Fruit fly (Drosophila melanogaster): ENCODE measurements around the gene CG12320.

CG12320 gene

DNA sequence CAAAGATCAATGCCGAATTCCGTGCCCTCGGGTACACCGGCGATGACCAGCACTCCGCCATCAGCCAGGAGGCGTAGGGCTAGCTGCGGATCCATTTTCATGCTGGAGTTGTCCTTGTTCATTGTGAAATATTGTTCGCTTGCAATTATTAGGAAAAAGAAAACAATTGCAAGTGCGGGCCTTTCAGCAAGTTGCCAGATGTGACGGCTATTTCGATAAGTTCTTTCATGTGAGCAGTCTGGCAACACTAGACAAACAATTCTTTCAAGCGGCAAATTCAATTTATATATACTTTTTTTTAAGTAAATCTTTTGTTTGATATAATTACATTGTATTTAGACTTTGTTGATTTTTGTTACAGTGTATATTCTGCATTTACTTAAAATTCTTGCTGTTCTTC is at the start of gene CG12320:
CG12320 (minus strand) TSS at position 157 of the 400 bp plus-strand sequence.
- no peak for TF ChIP-seq pan (optimal IDR thresholded peaks at IDR 0.05)
- no peak for TF ChIP-seq EcR (GFP tag; optimal IDR thresholded peaks at IDR 0.05)
- no peak for TF ChIP-seq CG8478 (optimal IDR thresholded peaks at IDR 0.05)
- no peak for TF ChIP-seq usp (GFP tag; optimal IDR thresholded peaks at IDR 0.05)

DNA sequence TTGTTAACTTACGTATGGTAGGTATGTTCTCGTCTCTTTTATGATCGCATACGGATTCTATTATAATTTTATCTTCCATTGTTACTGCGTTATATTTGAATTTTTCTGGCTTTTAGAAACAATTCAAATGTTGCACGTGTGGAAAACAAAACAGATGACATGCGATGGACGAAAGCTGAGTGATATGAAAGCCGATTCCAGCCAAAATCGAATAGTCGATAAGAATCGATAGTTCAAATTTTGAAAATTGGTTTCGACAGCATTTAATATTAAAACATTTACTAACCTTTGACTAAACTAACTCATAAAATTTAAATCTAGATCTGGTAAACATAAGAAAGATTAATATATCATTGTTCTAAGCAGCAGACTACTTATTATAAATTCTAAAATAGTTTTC is 49.0 kb upstream of the CG12320 start, which contains the start of gene Polr1E:
Polr1E (minus strand) TSS at position 160 of the 400 bp plus-strand sequence.
- TF ChIP-seq pan (optimal IDR thresholded peaks at IDR 0.05) (no peak), CG8478 (optimal IDR thresholded peaks at IDR 0.05) (no peak), usp (GFP tag; optimal IDR thresholded peaks at IDR 0.05) (no peak), psq (optimal IDR thresholded peaks at IDR 0.05) (no peak), Dll (optimal IDR thresholded peaks at IDR 0.05) (no peak), EcR (GFP tag; optimal IDR thresholded peaks at IDR 0.05) (no peak)

DNA sequence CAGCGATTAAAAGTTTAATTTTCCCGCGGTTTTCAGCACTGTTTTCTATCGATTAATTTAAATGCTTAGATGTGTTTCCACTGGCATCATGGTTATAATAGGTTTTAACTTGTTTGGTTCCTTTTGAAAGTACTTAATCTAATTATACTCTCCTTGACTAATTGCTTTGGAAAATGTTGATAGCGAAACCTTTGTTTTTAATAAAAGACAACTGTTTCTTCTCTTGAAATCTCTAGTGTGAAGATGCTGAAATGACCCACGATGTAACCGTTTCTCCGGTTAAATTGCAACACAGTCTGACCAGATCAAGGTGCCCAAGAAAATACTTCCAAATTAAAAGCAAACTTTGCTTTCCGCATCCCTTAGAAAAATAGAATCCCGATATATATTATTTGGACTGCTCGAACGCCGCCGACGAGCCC is 46.4 kb upstream of the CG12320 start, which contains the start of gene Dlc90F:
Dlc90F (plus strand) TSS at position 330 of the 422 bp plus-strand sequence.
- TF ChIP-seq CG8478 (optimal IDR thresholded peaks at IDR 0.05) (no peak), usp (GFP tag; optimal IDR thresholded peaks at IDR 0.05) (no peak), Dll (optimal IDR thresholded peaks at IDR 0.05) (no peak), pan (optimal IDR thresholded peaks at IDR 0.05) (no peak), EcR (GFP tag; optimal IDR thresholded peaks at IDR 0.05) (no peak), psq (optimal IDR thresholded peaks at IDR 0.05) (no peak)

DNA sequence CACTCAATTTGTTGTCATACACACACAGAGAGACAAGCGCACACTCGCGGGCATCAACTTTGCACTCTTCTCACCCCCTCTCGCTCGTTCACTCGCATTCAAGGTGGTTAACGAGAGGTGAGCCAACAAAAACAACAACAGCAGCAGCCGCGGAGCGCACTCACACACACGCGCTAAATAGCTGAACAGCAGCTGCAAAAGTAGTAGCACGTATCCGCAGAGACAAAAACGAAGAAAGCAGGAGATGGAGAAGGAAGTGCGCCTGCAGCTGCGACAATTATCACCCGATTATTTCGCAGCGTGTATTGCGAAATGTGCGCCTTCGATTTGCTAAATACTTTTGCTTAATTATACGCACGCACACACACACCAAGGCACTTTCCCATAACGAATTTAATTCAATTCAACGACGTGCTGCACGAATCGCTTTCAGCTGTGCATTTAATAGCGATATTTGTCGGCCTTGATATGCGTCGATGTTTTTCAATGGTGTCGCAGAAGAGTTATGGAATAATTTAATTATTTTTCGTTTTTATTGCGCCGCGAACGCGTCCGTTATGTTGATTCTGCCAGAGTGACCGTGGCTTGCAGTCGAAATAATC is 45.9 kb upstream of the CG12320 start:
- no peak for TF ChIP-seq psq (optimal IDR thresholded peaks at IDR 0.05)
- no peak for TF ChIP-seq CG8478 (optimal IDR thresholded peaks at IDR 0.05)
- no peak for TF ChIP-seq EcR (GFP tag; optimal IDR thresholded peaks at IDR 0.05)
- no peak for TF ChIP-seq usp (GFP tag; optimal IDR thresholded peaks at IDR 0.05)

DNA sequence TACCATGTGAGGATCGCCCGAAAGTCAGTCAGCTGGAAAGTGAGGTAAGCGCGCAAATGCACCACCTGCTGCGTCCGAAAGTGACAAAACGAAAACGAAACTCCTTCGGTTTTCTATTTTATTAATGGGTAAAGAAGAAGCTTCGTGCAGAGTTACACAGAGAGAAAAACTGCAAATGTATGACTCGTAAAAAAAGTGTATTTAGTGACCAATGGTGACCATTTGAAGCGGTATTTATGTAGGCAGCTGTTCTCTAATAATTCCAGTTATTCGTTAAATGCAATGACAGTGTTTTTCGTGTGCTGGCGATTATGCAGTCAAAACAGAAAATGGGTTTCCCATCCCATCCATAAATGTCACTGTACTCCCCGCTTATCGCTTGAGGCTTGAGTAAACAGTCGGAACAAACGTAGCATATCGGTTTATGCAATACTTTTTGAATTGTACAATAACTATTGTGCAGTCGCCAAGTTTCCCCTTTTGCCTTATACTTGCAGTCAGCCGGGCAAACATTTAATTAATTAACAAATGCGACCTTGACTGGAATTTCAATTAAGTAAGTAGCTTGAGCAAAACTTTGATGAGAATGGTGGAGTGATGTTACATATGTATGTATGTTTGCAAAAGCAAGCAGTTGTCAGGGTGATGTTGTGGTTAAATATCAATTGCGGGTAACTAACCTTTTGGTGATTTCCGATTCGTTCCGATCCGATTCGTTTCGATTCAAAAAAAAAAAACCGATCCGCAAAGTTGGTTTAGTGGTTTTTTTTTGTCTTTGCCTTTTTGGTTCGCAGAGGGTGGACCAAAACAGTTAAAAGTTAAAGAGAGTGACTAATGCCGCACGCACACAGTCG is 45.1 kb upstream of the CG12320 start:
- TF ChIP-seq psq (optimal IDR thresholded peaks at IDR 0.05) (no peak), CG8478 (optimal IDR thresholded peaks at IDR 0.05) (no peak), Dll (optimal IDR thresholded peaks at IDR 0.05) (no peak), pan (optimal IDR thresholded peaks at IDR 0.05) (no peak), EcR (GFP tag; optimal IDR thresholded peaks at IDR 0.05) (no peak), usp (GFP tag; optimal IDR thresholded peaks at IDR 0.05) (no peak)

DNA sequence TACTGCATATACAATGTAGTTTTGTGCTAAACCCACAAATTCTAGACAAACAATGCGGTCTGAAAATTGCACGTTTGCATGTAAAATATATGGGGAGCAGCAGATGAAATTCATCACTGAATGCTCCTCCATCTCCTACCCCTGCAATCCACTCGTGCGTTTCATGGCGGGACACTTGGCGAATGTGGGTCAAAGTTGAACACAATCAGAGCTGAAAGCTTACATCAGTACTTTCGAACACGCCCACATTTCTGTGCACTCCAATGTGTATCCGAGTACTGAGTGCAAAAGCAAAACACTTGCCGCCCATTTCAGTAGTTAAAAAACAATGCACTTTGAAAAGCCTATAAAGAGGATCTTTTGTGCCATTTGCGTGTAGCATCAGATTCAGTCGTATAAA is 44.2 kb upstream of the CG12320 start:
- no peak for TF ChIP-seq psq (optimal IDR thresholded peaks at IDR 0.05)

DNA sequence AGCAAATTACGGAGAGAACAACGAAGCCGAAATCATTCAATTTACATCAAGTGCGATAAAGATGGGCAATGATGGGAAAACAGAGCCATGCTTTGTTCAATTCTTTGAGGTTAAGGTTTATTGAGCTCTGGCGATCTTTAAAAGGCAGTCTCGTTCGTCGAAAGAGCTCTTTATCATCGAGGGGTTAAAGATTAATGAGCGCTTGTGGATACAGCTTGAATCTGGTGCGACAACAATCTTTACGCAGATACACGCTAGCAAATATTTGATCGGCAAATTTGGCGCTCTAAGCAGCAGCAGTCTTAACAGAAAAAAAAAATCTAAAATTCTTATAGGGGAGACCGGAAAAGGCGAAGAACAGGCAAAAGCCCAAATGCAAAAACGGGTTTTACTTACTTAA is 43.5 kb upstream of the CG12320 start:
- no peak for TF ChIP-seq psq (optimal IDR thresholded peaks at IDR 0.05)
- no peak for TF ChIP-seq usp (GFP tag; optimal IDR thresholded peaks at IDR 0.05)
- no peak for TF ChIP-seq pan (optimal IDR thresholded peaks at IDR 0.05)
- TF ChIP-seq CG8478 (optimal IDR thresholded peaks at IDR 0.05), result no peak
- TF ChIP-seq EcR (GFP tag; optimal IDR thresholded peaks at IDR 0.05), result no peak
- no peak for TF ChIP-seq Dll (optimal IDR thresholded peaks at IDR 0.05)

DNA sequence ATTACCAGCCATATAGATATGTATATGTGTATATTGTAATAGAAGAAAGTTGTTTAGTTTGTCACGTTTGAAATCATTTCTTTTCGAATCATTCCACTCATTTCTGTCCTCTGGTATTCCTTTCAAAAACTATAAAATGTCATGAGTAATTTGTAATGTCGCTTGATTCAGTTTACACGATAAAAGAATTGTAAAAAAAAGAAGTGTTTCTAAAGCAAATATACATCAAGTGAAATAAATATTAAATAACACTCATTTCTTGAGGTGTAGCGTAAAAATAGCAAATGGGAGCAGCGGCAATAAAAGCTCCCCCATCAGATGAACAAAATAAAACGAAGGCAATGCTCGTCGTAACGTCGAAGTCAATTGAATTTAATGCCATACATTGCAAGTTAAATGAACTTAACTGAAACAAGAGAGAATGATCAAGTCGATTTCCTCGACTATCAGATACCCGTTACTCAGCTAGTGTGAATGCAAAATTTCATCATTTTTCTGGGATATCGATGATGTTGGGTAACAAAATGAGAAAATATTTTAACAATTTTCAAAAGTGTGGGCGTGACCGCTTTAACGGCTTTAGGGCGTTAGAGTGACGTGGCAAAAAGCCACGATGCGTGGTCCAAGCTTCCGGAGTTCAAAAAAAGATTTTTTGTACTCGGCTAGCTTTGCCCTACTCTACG is 42.9 kb upstream of the CG12320 start:
- no peak for TF ChIP-seq pan (optimal IDR thresholded peaks at IDR 0.05)
- TF ChIP-seq EcR (GFP tag; optimal IDR thresholded peaks at IDR 0.05), result no peak
- TF ChIP-seq psq (optimal IDR thresholded peaks at IDR 0.05), result no peak
- no peak for TF ChIP-seq CG8478 (optimal IDR thresholded peaks at IDR 0.05)
- no peak for TF ChIP-seq usp (GFP tag; optimal IDR thresholded peaks at IDR 0.05)
- no peak for TF ChIP-seq Dll (optimal IDR thresholded peaks at IDR 0.05)

DNA sequence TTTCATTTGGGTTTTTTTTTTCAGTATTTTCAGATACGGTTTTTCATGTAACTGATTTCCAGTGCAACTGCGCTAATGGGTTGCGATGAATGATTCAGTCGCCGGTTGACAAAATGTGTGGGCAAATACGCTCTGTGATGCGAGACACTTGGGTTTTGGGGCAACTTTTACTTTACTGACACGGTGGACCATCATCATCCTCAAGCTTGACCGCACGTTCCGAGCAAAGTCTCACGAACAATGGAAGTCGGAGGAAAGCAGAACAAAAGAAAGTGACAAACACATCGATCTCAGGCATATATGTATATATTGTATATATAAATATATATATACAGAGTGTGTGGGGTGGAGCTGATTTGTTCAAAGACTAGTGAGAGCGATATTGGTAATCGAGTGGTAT is 42.0 kb upstream of the CG12320 start:
- TF ChIP-seq CG8478 (optimal IDR thresholded peaks at IDR 0.05) (no peak), Dll (optimal IDR thresholded peaks at IDR 0.05) (no peak), psq (optimal IDR thresholded peaks at IDR 0.05) (no peak), pan (optimal IDR thresholded peaks at IDR 0.05) (no peak), usp (GFP tag; optimal IDR thresholded peaks at IDR 0.05) (no peak), EcR (GFP tag; optimal IDR thresholded peaks at IDR 0.05) (no peak)

DNA sequence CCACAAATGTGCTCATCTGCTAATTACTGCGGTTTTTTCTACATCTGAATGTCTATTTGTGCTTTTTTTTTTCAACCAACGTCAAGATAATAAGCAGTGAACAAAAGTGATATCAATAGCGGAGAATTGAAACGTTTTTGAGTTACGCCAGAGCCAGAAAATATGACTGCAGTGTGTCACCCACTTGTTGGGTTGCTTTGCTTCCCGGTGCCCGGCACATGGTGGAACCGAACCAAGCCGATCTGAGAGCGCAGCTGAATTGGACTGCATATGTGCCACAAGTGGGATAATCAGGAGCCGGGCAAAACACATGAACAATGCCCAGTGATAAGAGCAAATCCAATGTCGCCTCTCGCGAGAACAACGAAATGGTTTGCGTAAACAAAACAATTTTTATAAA is 39.8 kb upstream of the CG12320 start:
- TF ChIP-seq psq (optimal IDR thresholded peaks at IDR 0.05), result no peak
- no peak for TF ChIP-seq CG8478 (optimal IDR thresholded peaks at IDR 0.05)
- no peak for TF ChIP-seq EcR (GFP tag; optimal IDR thresholded peaks at IDR 0.05)
- no peak for TF ChIP-seq pan (optimal IDR thresholded peaks at IDR 0.05)
- no peak for TF ChIP-seq Dll (optimal IDR thresholded peaks at IDR 0.05)
- TF ChIP-seq usp (GFP tag; optimal IDR thresholded peaks at IDR 0.05), result no peak

DNA sequence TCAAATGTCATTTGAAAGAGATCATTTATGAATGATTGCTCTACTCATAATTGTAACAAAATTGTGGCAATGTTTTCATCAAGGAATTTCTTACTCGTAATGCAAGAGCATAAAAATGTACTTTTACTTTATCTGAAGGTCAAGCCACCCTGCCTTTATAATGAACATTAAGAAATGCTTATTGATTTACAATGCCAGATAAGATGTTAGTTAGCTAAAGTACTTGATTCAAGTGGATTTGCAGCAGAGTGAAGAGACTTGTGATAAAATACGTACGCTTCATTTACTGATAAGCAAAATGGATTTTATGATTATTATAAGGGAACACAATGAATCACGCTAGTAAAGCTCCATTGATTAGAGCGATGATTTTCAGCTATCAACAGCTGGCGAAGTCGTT is 39.3 kb upstream of the CG12320 start:
- TF ChIP-seq Dll (optimal IDR thresholded peaks at IDR 0.05), result no peak
- no peak for TF ChIP-seq CG8478 (optimal IDR thresholded peaks at IDR 0.05)
- TF ChIP-seq EcR (GFP tag; optimal IDR thresholded peaks at IDR 0.05), result no peak
- TF ChIP-seq psq (optimal IDR thresholded peaks at IDR 0.05), result no peak
- no peak for TF ChIP-seq pan (optimal IDR thresholded peaks at IDR 0.05)
- TF ChIP-seq usp (GFP tag; optimal IDR thresholded peaks at IDR 0.05), result no peak

DNA sequence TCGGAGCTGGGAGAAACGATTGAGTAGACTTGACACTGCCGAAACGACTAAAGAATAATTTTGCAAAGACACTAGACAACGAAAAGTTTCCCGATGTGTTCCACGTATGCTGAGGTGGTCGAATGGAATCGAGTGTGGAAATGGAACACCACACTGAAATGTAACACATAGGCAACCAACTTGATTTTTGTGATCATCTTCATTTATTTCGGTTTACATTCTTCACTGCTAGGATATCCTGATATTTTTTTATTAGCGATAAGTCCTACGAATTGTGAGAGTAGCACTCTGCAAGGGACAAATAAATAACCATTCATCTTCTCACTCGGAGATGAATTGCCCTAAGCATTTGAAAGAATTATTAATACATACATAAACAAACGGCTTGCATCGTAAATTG is 36.1 kb upstream of the CG12320 start, which contains the start of gene CG7131:
CG7131 (minus strand) TSS at position 101 of the 400 bp plus-strand sequence.
- TF ChIP-seq pan (optimal IDR thresholded peaks at IDR 0.05) (no peak), CG8478 (optimal IDR thresholded peaks at IDR 0.05) (no peak), Dll (optimal IDR thresholded peaks at IDR 0.05) (no peak), EcR (GFP tag; optimal IDR thresholded peaks at IDR 0.05) (no peak), psq (optimal IDR thresholded peaks at IDR 0.05) (no peak), usp (GFP tag; optimal IDR thresholded peaks at IDR 0.05) (no peak)
